Fruit fly (Drosophila melanogaster): ENCODE measurements around the gene EMC2B.

Gene EMC2B

DNA sequence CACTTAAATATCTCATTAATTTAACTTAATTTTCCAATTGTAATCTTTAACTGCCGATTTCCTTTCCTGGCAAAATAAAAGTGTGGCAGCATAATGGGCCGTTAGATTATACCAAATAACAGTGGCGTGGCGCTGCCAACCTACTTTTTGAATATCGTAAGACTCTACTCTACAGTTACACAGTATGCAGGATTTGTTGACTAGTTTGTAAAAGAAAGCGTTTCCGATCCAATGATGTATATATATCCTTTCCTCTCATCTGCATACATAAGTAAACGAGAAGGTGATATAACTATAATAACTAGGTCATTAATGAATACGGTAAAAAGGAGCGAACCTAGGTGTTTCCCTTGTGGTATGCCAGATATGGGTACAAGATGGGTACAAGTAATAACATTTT lies at the start of gene EMC2B (continued):
- TF ChIP-seq CG7786 (GFP tag; optimal IDR thresholded peaks at IDR 0.05) (peak; percentile 11), CG12219 (GFP tag; optimal IDR thresholded peaks at IDR 0.05) (no peak), Ssrp (tag; optimal IDR thresholded peaks at IDR 0.05) (no peak), CG8765 (GFP tag; IDR thresholded peaks at IDR 0.05) (no peak), dm (GFP tag; optimal IDR thresholded peaks at IDR 0.05) (peak; percentile 43), Xbp1 (GFP tag; optimal IDR thresholded peaks at IDR 0.05) (peak; percentile 38), CG13296 (GFP tag; optimal IDR thresholded peaks at IDR 0.05) (no peak), abd-A (tag; optimal IDR thresholded peaks at IDR 0.05) (no peak), pzg (GFP tag; optimal IDR thresholded peaks at IDR 0.05) (peak; percentile 71), CG13775 (GFP tag; optimal IDR thresholded peaks at IDR 0.05) (peak; percentile 37), B-H1 (GFP tag; IDR thresholded peaks at IDR 0.05) (no peak), vvl (GFP tag; IDR thresholded peaks at IDR 0.05) (no peak), chif (GFP tag; optimal IDR thresholded peaks at IDR 0.05) (peak; percentile 34 to 39), Usf (GFP tag; optimal IDR thresholded peaks at IDR 0.05) (no peak), otp (GFP tag; IDR thresholded peaks at IDR 0.05) (no peak), bsh (GFP tag; optimal IDR thresholded peaks at IDR 0.05) (peak in 1 of 2 experiments; percentile 8), Taf1 (GFP tag; IDR thresholded peaks at IDR 0.05) (no peak), tin (GFP tag; optimal IDR thresholded peaks at IDR 0.05) (peak; percentile 23), inv (GFP tag; IDR thresholded peaks at IDR 0.05; ENCODE audit: partially characterized antibody) (no peak), Rx (GFP tag; IDR thresholded peaks at IDR 0.05) (no peak), trem (tag; optimal IDR thresholded peaks at IDR 0.05) (peak; percentile 99), CG7372 (GFP tag; IDR thresholded peaks at IDR 0.05) (no peak), Lhr (GFP tag; optimal IDR thresholded peaks at IDR 0.05) (no peak), CG5180 (GFP tag; optimal IDR thresholded peaks at IDR 0.05) (no peak), Dp (GFP tag; optimal IDR thresholded peaks at IDR 0.05) (peak; percentile 20), Asciz (GFP tag; optimal IDR thresholded peaks at IDR 0.05) (no peak), CG4360 (GFP tag; IDR thresholded peaks at IDR 0.05) (no peak), ap (GFP tag; IDR thresholded peaks at IDR 0.05) (no peak), CG15514 (GFP tag; optimal IDR thresholded peaks at IDR 0.05) (peak; percentile 26), CG10147 (GFP tag; optimal IDR thresholded peaks at IDR 0.05) (no peak), mirr (GFP tag; optimal IDR thresholded peaks at IDR 0.05) (peak; percentile 16), Myb (GFP tag; optimal IDR thresholded peaks at IDR 0.05) (peak; percentile 77), shn (GFP tag; optimal IDR thresholded peaks at IDR 0.05) (peak; percentile 21), CG4820 (GFP tag; optimal IDR thresholded peaks at IDR 0.05) (no peak), Dad (GFP tag; optimal IDR thresholded peaks at IDR 0.05) (no peak), CG8478 (optimal IDR thresholded peaks at IDR 0.05) (no peak), repo (GFP tag; optimal IDR thresholded peaks at IDR 0.05) (no peak), Neu2 (GFP tag; optimal IDR thresholded peaks at IDR 0.05; ENCODE audit: borderline replicate concordance) (no peak), CG14441 (GFP tag; IDR thresholded peaks at IDR 0.05) (no peak), esg (GFP tag; conservative IDR thresholded peaks at IDR 0.05) (no peak), danr (GFP tag; IDR thresholded peaks at IDR 0.05) (no peak), kah (GFP tag; optimal IDR thresholded peaks at IDR 0.05) (no peak), CG12391 (tag; optimal IDR thresholded peaks at IDR 0.05) (peak; percentile 44), Sox100B (GFP tag; optimal IDR thresholded peaks at IDR 0.05) (no peak), CG17186 (GFP tag; optimal IDR thresholded peaks at IDR 0.05) (no peak), Bdp1 (GFP tag; optimal IDR thresholded peaks at IDR 0.05) (no peak), CG9215 (GFP tag; IDR thresholded peaks at IDR 0.05) (no peak), CG9609 (GFP tag; optimal IDR thresholded peaks at IDR 0.05) (peak; percentile 41), ftz-f1 (GFP tag; optimal IDR thresholded peaks at IDR 0.05) (no peak), NK7.1 (GFP tag; optimal IDR thresholded peaks at IDR 0.05) (peak; percentile 42), CG18476 (GFP tag; optimal IDR thresholded peaks at IDR 0.05) (peak; percentile 2), CG1832 (GFP tag; optimal IDR thresholded peaks at IDR 0.05) (no peak)
